Fruit fly (Drosophila melanogaster) whole organism, embryonic: ENCODE data around the gene Plzf.

Experiments
- B-H2 ChIP-seq: fragments of 200-800 bp; sonication (Bioruptor generic); optimal IDR thresholded peaks from 2 replicates; lab custom pipeline; 2018; ENCODE audit warnings: missing biosample characterization, mild to moderate bottlenecking, missing genetic modification characterization
- Bdp1 ChIP-seq: fragments of 200-800 bp; sonication (Bioruptor generic); optimal IDR thresholded peaks from 3 replicates; lab custom pipeline; 2016; ENCODE audit warnings: missing biosample characterization, missing genetic modification characterization
- CG10366 ChIP-seq: fragments of 200-800 bp; sonication (Bioruptor generic); IDR thresholded peaks from 2 replicates; pipeline ENCODE4 v1.3.6; 2022; ENCODE audit warnings: missing biosample characterization, missing genetic modification characterization
- CG11560 ChIP-seq: fragments of 200-800 bp; sonication (Bioruptor generic); IDR thresholded peaks from 3 replicates; pipeline ENCODE4 v1.3.6; 2022; ENCODE audit warnings: missing biosample characterization, missing genetic modification characterization
- CG1647 ChIP-seq: fragments of 200-800 bp; sonication (Bioruptor generic); optimal IDR thresholded peaks from 3 replicates; lab custom pipeline; 2016; ENCODE audit warnings: missing biosample characterization, missing genetic modification characterization
- CG17361 ChIP-seq: fragments of 200-800 bp; sonication (Bioruptor generic); IDR thresholded peaks from 3 replicates; pipeline ENCODE4 v1.3.6; 2022; ENCODE audit warnings: missing biosample characterization, missing genetic modification characterization
- CG17612 ChIP-seq: fragments of 200-800 bp; sonication (Bioruptor generic); IDR thresholded peaks from 2 replicates; pipeline ENCODE4 v1.3.6; 2022; ENCODE audit warnings: missing biosample characterization, missing genetic modification characterization
- CG18011 ChIP-seq: fragments of 200-800 bp; sonication (Bioruptor generic); optimal IDR thresholded peaks from 2 replicates; lab custom pipeline; 2017; ENCODE audit warnings: missing biosample characterization, missing genetic modification characterization, mild to moderate bottlenecking, moderate library complexity, missing genotype
- CG3163 ChIP-seq: fragments of 200-800 bp; sonication (Bioruptor generic); optimal IDR thresholded peaks from 3 replicates; lab custom pipeline; 2016; ENCODE audit warnings: missing biosample characterization, missing genetic modification characterization
- CG4328 ChIP-seq: fragments of 200-800 bp; sonication (Bioruptor generic); optimal IDR thresholded peaks from 3 replicates; lab custom pipeline; 2017; ENCODE audit warnings: missing biosample characterization, missing genetic modification reagents, missing genetic modification characterization
- CG4424 ChIP-seq: fragments of 200-800 bp; sonication (Bioruptor generic); optimal IDR thresholded peaks from 3 replicates; lab custom pipeline; 2016; ENCODE audit warnings: missing biosample characterization, missing genetic modification characterization
- CG4617 ChIP-seq: fragments of 200-800 bp; sonication (Bioruptor generic); optimal IDR thresholded peaks from 3 replicates; lab custom pipeline; 2016; ENCODE audit warnings: missing biosample characterization, missing genetic modification characterization, borderline replicate concordance
- CG4854 ChIP-seq: fragments of 200-800 bp; sonication (Bioruptor generic); optimal IDR thresholded peaks from 2 replicates; lab custom pipeline; 2016; ENCODE audit warnings: missing biosample characterization, missing genetic modification characterization, inconsistent platforms
- CG7271 ChIP-seq: fragments of 200-800 bp; sonication (Bioruptor generic); optimal IDR thresholded peaks from 2 replicates; lab custom pipeline; 2018; ENCODE audit warnings: missing biosample characterization, mild to moderate bottlenecking, missing genetic modification characterization, moderate library complexity
- CG7372 ChIP-seq: fragments of 200-800 bp; sonication (Bioruptor generic); IDR thresholded peaks from 2 replicates; pipeline ENCODE4 v1.3.6; 2022; ENCODE audit warnings: missing biosample characterization, missing genetic modification characterization
- CG7987 ChIP-seq: fragments of 200-800 bp; sonication (Bioruptor generic); optimal IDR thresholded peaks from 2 replicates; lab custom pipeline; 2018; ENCODE audit warnings: missing biosample characterization, mild to moderate bottlenecking, missing genetic modification characterization, moderate library complexity
- CG8359 ChIP-seq: fragments of 200-800 bp; sonication (Bioruptor generic); optimal IDR thresholded peaks from 2 replicates; lab custom pipeline; 2017; ENCODE audit warnings: missing biosample characterization, mild to moderate bottlenecking, missing genetic modification characterization, borderline replicate concordance
- Doc3 ChIP-seq: fragments of 200-800 bp; sonication (Bioruptor generic); IDR thresholded peaks from 3 replicates; pipeline ENCODE4 v1.3.6; 2022; ENCODE audit warnings: missing biosample characterization, missing genetic modification characterization; ENCODE audit not compliant: partially characterized antibody
- E2f1 ChIP-seq: fragments of 200-800 bp; sonication (Bioruptor generic); IDR thresholded peaks from 2 replicates; pipeline ENCODE4 v1.3.6; 2022; ENCODE audit warnings: missing biosample characterization, missing genetic modification characterization
- Ets97D ChIP-seq: fragments of 200-800 bp; sonication (Bioruptor generic); optimal IDR thresholded peaks from 3 replicates; lab custom pipeline; 2016; ENCODE audit warnings: missing biosample characterization, missing genetic modification characterization
- Fer1 ChIP-seq: fragments of 200-800 bp; sonication (Bioruptor generic); optimal IDR thresholded peaks from 2 replicates; lab custom pipeline; 2017; ENCODE audit warnings: missing biosample characterization, mild to moderate bottlenecking, missing genetic modification characterization
- HLH54F ChIP-seq: fragments of 200-800 bp; sonication (Bioruptor generic); optimal IDR thresholded peaks from 3 replicates; lab custom pipeline; 2016; ENCODE audit warnings: missing biosample characterization, missing genetic modification characterization
- Hr39 ChIP-seq: fragments of >200 bp; optimal IDR thresholded peaks from 2 replicates; lab custom pipeline; 2017
- Mad ChIP-seq: fragments of 200-800 bp; sonication (Bioruptor generic); optimal IDR thresholded peaks from 2 replicates; lab custom pipeline; 2016; ENCODE audit warnings: missing biosample characterization, missing genetic modification characterization
- Neu2 ChIP-seq: fragments of 200-800 bp; sonication (Bioruptor generic); optimal IDR thresholded peaks from 3 replicates; lab custom pipeline; 2016; ENCODE audit warnings: missing biosample characterization, missing genetic modification characterization, borderline replicate concordance
- Oli ChIP-seq: fragments of 200-800 bp; sonication (Bioruptor generic); optimal IDR thresholded peaks from 2 replicates; lab custom pipeline; 2018; ENCODE audit warnings: missing biosample characterization, mild to moderate bottlenecking, missing genetic modification characterization, moderate library complexity
- Sry-δ ChIP-seq: fragments of 200-800 bp; sonication (Bioruptor generic); optimal IDR thresholded peaks from 2 replicates; lab custom pipeline; 2016; ENCODE audit warnings: missing biosample characterization, missing genetic modification characterization
- Stat92E ChIP-seq, 3 experiments: fragments of >200 bp in 2 of 3; fragments of 200-800 bp in 1 of 3; sonication (Bioruptor generic) in 1 of 3; optimal IDR thresholded peaks; 2 replicates each; lab custom pipeline; 2017 to 2019; ENCODE audit warnings: missing biosample characterization in 3 of 3, missing genetic modification characterization in 3 of 3, mild to moderate bottlenecking in 1 of 3, moderate library complexity in 1 of 3
- Trl ChIP-seq, 3 experiments: fragments of >200 bp in 2 of 3; fragments of 200-800 bp in 1 of 3; sonication (Bioruptor generic) in 1 of 3; optimal IDR thresholded peaks; 2 replicates in 1 of 3; 3 replicates in 2 of 3; lab custom pipeline; 2016 to 2017; ENCODE audit warnings: missing biosample characterization in 1 of 3, missing genetic modification characterization in 1 of 3
- YL-1 ChIP-seq: fragments of 200-800 bp; sonication (Bioruptor generic); optimal IDR thresholded peaks from 3 replicates; lab custom pipeline; 2017; ENCODE audit warnings: missing biosample characterization, mild to moderate bottlenecking, missing genetic modification characterization
- bab2 ChIP-seq: fragments of 200-800 bp; sonication (Bioruptor generic); optimal IDR thresholded peaks from 2 replicates; lab custom pipeline; 2016; ENCODE audit warnings: missing biosample characterization, missing genetic modification characterization
- chinmo ChIP-seq: fragments of 200-800 bp; sonication (Bioruptor generic); IDR thresholded peaks from 4 replicates; pipeline ENCODE4 v1.3.6; 2022; ENCODE audit warnings: missing biosample characterization, missing genetic modification characterization; ENCODE audit not compliant: partially characterized antibody
- dmrt99B ChIP-seq: fragments of 200-800 bp; sonication (Bioruptor generic); optimal IDR thresholded peaks from 2 replicates; lab custom pipeline; 2018; ENCODE audit warnings: missing biosample characterization, mild to moderate bottlenecking, missing genetic modification characterization, moderate library complexity
- fd102C ChIP-seq: fragments of 200-800 bp; sonication (Bioruptor generic); optimal IDR thresholded peaks from 2 replicates; lab custom pipeline; 2018; ENCODE audit warnings: missing biosample characterization, mild to moderate bottlenecking, missing genetic modification characterization, moderate library complexity
- grau ChIP-seq: fragments of 200-800 bp; optimal IDR thresholded peaks from 3 replicates; lab custom pipeline; 2019; ENCODE audit warnings: missing biosample characterization, mild to moderate bottlenecking, missing genetic modification characterization, moderate library complexity
- hkb ChIP-seq, 2 experiments: fragments of 200-800 bp in 1 of 2; fragments of >200 bp in 1 of 2; sonication (Bioruptor generic) in 1 of 2; IDR thresholded peaks in 1 of 2; optimal IDR thresholded peaks in 1 of 2; 2 replicates each; pipeline versions ENCODE4 v1.3.6 to Lab custom; 2017 to 2022; ENCODE audit warnings: missing biosample characterization in 1 of 2, missing genetic modification characterization in 1 of 2
- jigr1 ChIP-seq: fragments of 200-800 bp; sonication (Bioruptor generic); IDR thresholded peaks from 3 replicates; pipeline ENCODE4 v1.3.6; 2022; ENCODE audit warnings: missing biosample characterization, missing genetic modification characterization
- lbe ChIP-seq: fragments of 200-800 bp; sonication (Bioruptor generic); optimal IDR thresholded peaks from 2 replicates; lab custom pipeline; 2016; ENCODE audit warnings: missing biosample characterization, mild to moderate bottlenecking, missing genetic modification characterization
- maf-S ChIP-seq: fragments of 200-800 bp; sonication (Bioruptor generic); optimal IDR thresholded peaks from 2 replicates; lab custom pipeline; 2016; ENCODE audit warnings: missing biosample characterization, missing genetic modification characterization
- mld ChIP-seq: fragments of 200-800 bp; sonication (Bioruptor generic); IDR thresholded peaks from 3 replicates; pipeline ENCODE4 v1.3.6; 2022; ENCODE audit warnings: missing biosample characterization, missing genetic modification characterization; ENCODE audit not compliant: partially characterized antibody
- nmo ChIP-seq: fragments of 200-800 bp; sonication (Bioruptor generic); optimal IDR thresholded peaks from 2 replicates; lab custom pipeline; 2018; ENCODE audit warnings: missing biosample characterization, mild to moderate bottlenecking, missing genetic modification characterization, moderate library complexity
- otp ChIP-seq: fragments of 200-800 bp; sonication (Bioruptor generic); IDR thresholded peaks from 3 replicates; pipeline ENCODE4, ENCODE4 v1.3.6; 2022; ENCODE audit warnings: missing biosample characterization, missing genetic modification characterization
- phol ChIP-seq: fragments of 200-800 bp; sonication (Bioruptor generic); optimal IDR thresholded peaks from 3 replicates; lab custom pipeline; 2018; ENCODE audit warnings: missing biosample characterization, mild to moderate bottlenecking, missing genetic modification characterization, moderate library complexity
- schlank ChIP-seq: fragments of 200-800 bp; sonication (Bioruptor generic); optimal IDR thresholded peaks from 2 replicates; lab custom pipeline; 2018; ENCODE audit warnings: missing biosample characterization, mild to moderate bottlenecking, missing genetic modification characterization
- sqz ChIP-seq: fragments of 200-800 bp; sonication (Bioruptor generic); optimal IDR thresholded peaks from 3 replicates; lab custom pipeline; 2018; ENCODE audit warnings: missing biosample characterization, mild to moderate bottlenecking, missing genetic modification characterization
- stwl ChIP-seq: fragments of 200-800 bp; sonication (Bioruptor generic); optimal IDR thresholded peaks from 3 replicates; lab custom pipeline; 2018; ENCODE audit warnings: missing biosample characterization, mild to moderate bottlenecking, missing genetic modification characterization, moderate library complexity
- tap ChIP-seq: fragments of 200-800 bp; optimal IDR thresholded peaks from 3 replicates; lab custom pipeline; 2019; ENCODE audit warnings: missing biosample characterization, mild to moderate bottlenecking, missing genetic modification characterization, moderate library complexity
- tx ChIP-seq: fragments of 200-800 bp; sonication (Bioruptor generic); optimal IDR thresholded peaks from 2 replicates; lab custom pipeline; 2016; ENCODE audit warnings: missing biosample characterization, missing genetic modification characterization
- unpg ChIP-seq: fragments of 200-800 bp; sonication (Bioruptor generic); optimal IDR thresholded peaks from 3 replicates; lab custom pipeline; 2018; ENCODE audit warnings: missing biosample characterization, mild to moderate bottlenecking, missing genetic modification characterization, moderate library complexity
- wek ChIP-seq: fragments of 200-800 bp; sonication (Bioruptor generic); optimal IDR thresholded peaks from 3 replicates; lab custom pipeline; 2018; ENCODE audit warnings: missing biosample characterization, mild to moderate bottlenecking, missing genetic modification characterization, moderate library complexity

The Plzf gene

dm6 chr2L:12063035-12063434 lies 14.3 kb upstream of the Plzf start, which contains the start of gene Rab3-GAP (continued):
- TF ChIP-seq CG7372 (GFP tag; lab: Robert Waterston, UW): no peak
- TF ChIP-seq Fer1 (GFP tag; lab: Kevin White, UChicago): peak; percentile 60
- TF ChIP-seq Oli (tag; lab: Kevin White, UChicago): no peak
- TF ChIP-seq phol (tag; lab: Kevin White, UChicago): peak; percentile 36
- no peak for TF ChIP-seq fd102C
- TF ChIP-seq Bdp1 (GFP tag; lab: Kevin White, UChicago): no peak
- no peak for TF ChIP-seq Neu2
- TF ChIP-seq CG7271 (tag; lab: Kevin White, UChicago): no peak
- no peak for TF ChIP-seq CG17612 (GFP tag; lab: Robert Waterston, UW)
- peak; percentile 46 for TF ChIP-seq CG4424
- TF ChIP-seq tap (tag; lab: Kevin White, UChicago): peak; percentile 4
- TF ChIP-seq CG17361 (GFP tag; lab: Robert Waterston, UW): peak; percentile 51; the same call in 1 of the 3 replicates
- no peak for TF ChIP-seq bab2
- peak; percentile 11 for TF ChIP-seq Ets97D (GFP tag; lab: Kevin White, UChicago)
- TF ChIP-seq grau (tag; lab: Kevin White, UChicago): peak; percentile 98
- TF ChIP-seq CG3163: no peak
- TF ChIP-seq Hr39: no peak
- no peak for TF ChIP-seq CG10366
- TF ChIP-seq dmrt99B: no peak
- no peak for TF ChIP-seq CG18011 (GFP tag; lab: Kevin White, UChicago)
- no peak for TF ChIP-seq CG4854
- no peak for TF ChIP-seq schlank (tag; lab: Kevin White, UChicago)
- TF ChIP-seq lbe (GFP tag; lab: Kevin White, UChicago): no peak
- TF ChIP-seq CG11560: no peak
- peak; percentile 6 for TF ChIP-seq CG4617 (GFP tag; lab: Kevin White, UChicago)
- no peak for TF ChIP-seq B-H2 (GFP tag; lab: Kevin White, UChicago)
- no peak for TF ChIP-seq tx (GFP tag; lab: Kevin White, UChicago)
- TF ChIP-seq jigr1 (GFP tag; lab: Robert Waterston, UW): no peak
- TF ChIP-seq unpg (GFP tag; lab: Kevin White, UChicago): peak; percentile 45
- TF ChIP-seq CG1647 (GFP tag; lab: Kevin White, UChicago): no peak
- no peak for TF ChIP-seq CG4328 (GFP tag; lab: Kevin White, UChicago)
- no peak for TF ChIP-seq HLH54F (GFP tag; lab: Kevin White, UChicago)
- TF ChIP-seq wek (GFP tag; lab: Kevin White, UChicago): no peak
- TF ChIP-seq stwl (tag; lab: Kevin White, UChicago): peak; percentile 75
- no peak for TF ChIP-seq Mad
- TF ChIP-seq CG8359 (GFP tag; lab: Kevin White, UChicago): no peak

dm6 chr2L:12055837-12056388 lies 7.2 kb upstream of the Plzf start, which contains the start of the genes JhI-21, RpL7-like and CG34164:
TSS of gene JhI-21 (minus strand) at chr2L:12056042.
TSS of gene RpL7-like (plus strand) at chr2L:12056326.
TSS of gene CG34164 (plus strand) at chr2L:12056348.
- TF ChIP-seq sqz (peak; percentile 94), maf-S (GFP tag; lab: Kevin White, UChicago) (no peak), E2f1 (GFP tag; lab: Robert Waterston, UW) (peak; percentile 19; the same call in 1 of the 2 replicates), nmo (GFP tag; lab: Kevin White, UChicago) (peak; percentile 21), Sry-δ (GFP tag; lab: Kevin White, UChicago) (peak; percentile 95), Doc3 (0 out of 3 replicates have a peak, but pooled peaks have one; percentile 53), hkb (optimal IDR thresholded peaks at IDR 0.05; lab: Kevin White, UChicago) (no peak), hkb (GFP tag; IDR thresholded peaks at IDR 0.05; lab: Robert Waterston, UW) (peak; percentile 31; the same call in 1 of the 2 replicates), otp (no peak; the same call in 2 of the 3 replicates), YL-1 (GFP tag; lab: Kevin White, UChicago) (peak; percentile 83), chinmo (GFP tag; lab: Robert Waterston, UW) (peak; percentile 88; the same call in 2 of the 4 replicates), Trl (optimal IDR thresholded peaks at IDR 0.05; lab: Kevin White, UChicago) (peak; percentile 96 to 99), Trl (GFP tag; optimal IDR thresholded peaks at IDR 0.05; lab: Kevin White, UChicago) (peak; percentile 62), CG7987 (GFP tag; lab: Kevin White, UChicago) (no peak), Stat92E (GFP tag; optimal IDR thresholded peaks at IDR 0.05; lab: Kevin White, UChicago) (peak in 1 of 3 experiments; percentile 64), mld (GFP tag; lab: Robert Waterston, UW) (no peak)
